Fruit fly (Drosophila melanogaster): ENCODE measurements around the gene noi.
A peak's percentile ranks its signal among the peaks of the same experiment; 100 is the strongest.

Gene noi

dm6 chr3R:5564775-5565190 lies 26.5 kb downstream of the noi start, which contains the start of the genes CG14671 and CG12746 (continued):
- peak; percentile 48 for TF ChIP-seq CG4360 (GFP tag; IDR thresholded peaks at IDR 0.05)
- TF ChIP-seq Atf6 (GFP tag; IDR thresholded peaks at IDR 0.05): no peak
- TF ChIP-seq Opbp (GFP tag; IDR thresholded peaks at IDR 0.05; ENCODE audit: partially characterized antibody): 0 out of 3 replicates have a peak, but pooled peaks have one; percentile 13
- TF ChIP-seq CG16815 (GFP tag; optimal IDR thresholded peaks at IDR 0.05): no peak
- no peak for TF ChIP-seq CG10431 (GFP tag; optimal IDR thresholded peaks at IDR 0.05)
- TF ChIP-seq CG31365 (tag; optimal IDR thresholded peaks at IDR 0.05): no peak
- peak; percentile 19 for TF ChIP-seq dm (GFP tag; optimal IDR thresholded peaks at IDR 0.05)
- peak; percentile 52 for TF ChIP-seq CG4617 (GFP tag; optimal IDR thresholded peaks at IDR 0.05; ENCODE audit: borderline replicate concordance)
- TF ChIP-seq CG3847 (GFP tag; IDR thresholded peaks at IDR 0.05): 0 out of 2 replicates have a peak, but pooled peaks have one; percentile 18
- no peak for TF ChIP-seq CG4328 (GFP tag; optimal IDR thresholded peaks at IDR 0.05)
- peak; percentile 39; the same call in 1 of the 2 replicates for TF ChIP-seq Scr (GFP tag; IDR thresholded peaks at IDR 0.05; ENCODE audit: partially characterized antibody)
- peak; percentile 51; the same call in 2 of the 4 replicates for TF ChIP-seq Dll (GFP tag; IDR thresholded peaks at IDR 0.05; ENCODE audit: partially characterized antibody)
- TF ChIP-seq Poxn (GFP tag; IDR thresholded peaks at IDR 0.05): no peak
- 0 out of 3 replicates have a peak, but pooled peaks have one; percentile 7 for TF ChIP-seq otp (GFP tag; IDR thresholded peaks at IDR 0.05)
- TF ChIP-seq CG13287 (GFP tag; IDR thresholded peaks at IDR 0.05; ENCODE audit: partially characterized antibody): peak; percentile 53
- TF ChIP-seq pita (GFP tag; optimal IDR thresholded peaks at IDR 0.05): no peak
- TF ChIP-seq CG12659 (GFP tag; optimal IDR thresholded peaks at IDR 0.05): peak; percentile 15
- TF ChIP-seq schlank (tag; optimal IDR thresholded peaks at IDR 0.05): no peak
- 0 out of 3 replicates have a peak, but pooled peaks have one; percentile 21 for TF ChIP-seq Aef1 (GFP tag; IDR thresholded peaks at IDR 0.05)
- peak; percentile 81 for TF ChIP-seq Dref (GFP tag; IDR thresholded peaks at IDR 0.05)
- TF ChIP-seq CG2116 (GFP tag; optimal IDR thresholded peaks at IDR 0.05): peak; percentile 78
- peak; percentile 4 for TF ChIP-seq nom (GFP tag; optimal IDR thresholded peaks at IDR 0.05)
- peak; percentile 44; the same call in 2 of the 3 replicates for TF ChIP-seq HLH4C (GFP tag; IDR thresholded peaks at IDR 0.05; ENCODE audit: partially characterized antibody)
- TF ChIP-seq sug (tag; optimal IDR thresholded peaks at IDR 0.05): peak; percentile 37
- TF ChIP-seq E2f2 (GFP tag; IDR thresholded peaks at IDR 0.05): peak; percentile 71
- peak; percentile 34 for TF ChIP-seq nmo (GFP tag; optimal IDR thresholded peaks at IDR 0.05)
- no peak for TF ChIP-seq CG10274 (GFP tag; optimal IDR thresholded peaks at IDR 0.05)
- TF ChIP-seq Mrtf (GFP tag; IDR thresholded peaks at IDR 0.05): 0 out of 3 replicates have a peak, but pooled peaks have one; percentile 26
- peak; percentile 55; the same call in 1 of the 3 replicates for TF ChIP-seq ci (GFP tag; IDR thresholded peaks at IDR 0.05)
- TF ChIP-seq exex (tag; optimal IDR thresholded peaks at IDR 0.05): peak; percentile 23
- TF ChIP-seq Dp (GFP tag; optimal IDR thresholded peaks at IDR 0.05): peak; percentile 60
- 0 out of 3 replicates have a peak, but pooled peaks have one; percentile 9 for TF ChIP-seq knrl (GFP tag; IDR thresholded peaks at IDR 0.05; ENCODE audit: partially characterized antibody)
- TF ChIP-seq CG15073 (GFP tag; optimal IDR thresholded peaks at IDR 0.05): no peak
- TF ChIP-seq CG10267 (tag; optimal IDR thresholded peaks at IDR 0.05): no peak
- TF ChIP-seq Ets97D (GFP tag; optimal IDR thresholded peaks at IDR 0.05): no peak
- no peak for TF ChIP-seq chn (GFP tag; optimal IDR thresholded peaks at IDR 0.05)
- 0 out of 2 replicates have a peak, but pooled peaks have one; percentile 41 for TF ChIP-seq unc-4 (GFP tag; IDR thresholded peaks at IDR 0.05; ENCODE audit: partially characterized antibody)
- TF ChIP-seq bbx (GFP tag; IDR thresholded peaks at IDR 0.05; ENCODE audit: partially characterized antibody): peak; percentile 29; the same call in 1 of the 2 replicates
- no peak for TF ChIP-seq CG1832 (GFP tag; optimal IDR thresholded peaks at IDR 0.05)
- TF ChIP-seq Nf-YC (tag; optimal IDR thresholded peaks at IDR 0.05): peak; percentile 66
- TF ChIP-seq mirr (GFP tag; optimal IDR thresholded peaks at IDR 0.05): peak; percentile 22
- peak; percentile 88 for TF ChIP-seq MBD-R2 (GFP tag; IDR thresholded peaks at IDR 0.05)
- no peak for TF ChIP-seq pum (GFP tag; optimal IDR thresholded peaks at IDR 0.05)
- peak; percentile 44 for TF ChIP-seq grn (GFP tag; optimal IDR thresholded peaks at IDR 0.05)
- peak; percentile 14 for TF ChIP-seq tx (GFP tag; optimal IDR thresholded peaks at IDR 0.05)
- no peak for TF ChIP-seq CG4424 (GFP tag; optimal IDR thresholded peaks at IDR 0.05)
- TF ChIP-seq CG12299 (tag; optimal IDR thresholded peaks at IDR 0.05): peak; percentile 22
- peak; percentile 39 for TF ChIP-seq CG2712 (tag; optimal IDR thresholded peaks at IDR 0.05)
- 0 out of 2 replicates have a peak, but pooled peaks have one; percentile 19 for TF ChIP-seq ato (GFP tag; IDR thresholded peaks at IDR 0.05; ENCODE audit: partially characterized antibody)

Data from whole organism, embryonic.